Fruit fly (Drosophila melanogaster): ENCODE data around the gene CG17260.

DNA sequence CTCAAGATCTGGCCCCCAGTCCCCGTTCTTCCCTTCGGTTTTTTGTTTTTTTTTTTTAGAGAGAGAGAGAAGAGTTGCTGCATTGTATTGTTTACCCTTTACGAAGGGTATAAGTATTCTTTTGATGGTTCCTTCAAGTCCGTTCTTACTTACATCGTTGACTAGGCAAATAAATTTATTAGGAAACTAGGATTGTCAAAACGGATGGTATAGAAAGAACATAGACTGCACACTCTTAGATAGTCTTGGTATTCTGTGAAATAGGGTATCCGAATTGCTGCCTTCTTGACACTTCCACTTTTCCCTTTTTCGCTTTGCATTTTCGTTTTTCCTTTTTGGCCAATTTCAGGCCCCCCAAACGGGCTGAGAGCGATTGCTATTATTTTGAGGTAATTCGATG is 25.5 kb upstream of the CG17260 start:
- TF ChIP-seq CTCF (optimal IDR thresholded peaks at IDR 0.05) (no peak), CG8478 (optimal IDR thresholded peaks at IDR 0.05) (no peak)
